Fruit fly (Drosophila melanogaster): ENCODE measurements around the gene Arts.

Arts gene

DNA sequence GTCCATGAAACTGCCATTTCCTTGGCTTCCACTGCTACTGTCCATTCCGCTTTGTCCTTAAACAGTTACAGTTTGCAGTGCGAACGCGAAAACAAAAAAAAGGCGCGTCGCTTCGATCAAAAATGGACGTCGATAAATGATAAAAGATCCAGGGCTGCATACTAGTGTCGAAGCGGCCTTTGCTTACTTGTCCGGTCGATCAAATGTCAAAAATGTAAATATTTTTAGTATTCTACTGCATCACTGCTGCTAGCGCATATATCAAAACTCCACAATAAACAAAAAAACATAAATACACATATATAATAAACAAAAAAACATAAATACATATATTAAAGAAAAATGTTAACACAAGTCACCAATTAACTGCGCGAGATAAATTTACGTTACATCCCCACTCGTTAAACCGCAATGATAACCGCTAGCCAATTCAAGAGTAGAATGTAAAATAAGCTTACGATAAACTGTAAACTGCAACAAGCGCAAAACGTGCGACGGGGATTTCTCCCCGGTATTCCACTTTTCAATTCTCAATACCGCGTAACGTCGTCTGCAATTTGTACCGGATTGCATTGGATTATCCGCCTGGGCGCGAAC lies 7.6 kb upstream of the Arts start, which contains the start of the genes spd-2 and Apl (continued):
- TF ChIP-seq CG11695 (GFP tag; IDR thresholded peaks at IDR 0.05) (no peak), Sin3A (optimal IDR thresholded peaks at IDR 0.05) (no peak), salm (tag; optimal IDR thresholded peaks at IDR 0.05) (no peak), emc (GFP tag; optimal IDR thresholded peaks at IDR 0.05) (no peak), CG5245 (GFP tag; optimal IDR thresholded peaks at IDR 0.05) (no peak), prd (optimal IDR thresholded peaks at IDR 0.05) (no peak), prd (GFP tag; IDR thresholded peaks at IDR 0.05) (no peak), CG18764 (GFP tag; optimal IDR thresholded peaks at IDR 0.05) (peak; percentile 51), MTF-1 (GFP tag; optimal IDR thresholded peaks at IDR 0.05; ENCODE audit: borderline replicate concordance) (no peak), Stat92E (GFP tag; optimal IDR thresholded peaks at IDR 0.05) (no peak), CG2120 (GFP tag; optimal IDR thresholded peaks at IDR 0.05) (no peak), CG10959 (GFP tag; IDR thresholded peaks at IDR 0.05) (no peak), nerfin-1 (tag; optimal IDR thresholded peaks at IDR 0.05) (no peak), NC2β (GFP tag; optimal IDR thresholded peaks at IDR 0.05) (no peak), CG1233 (GFP tag; optimal IDR thresholded peaks at IDR 0.05) (no peak), CG31224 (GFP tag; IDR thresholded peaks at IDR 0.05) (no peak), CG11085 (GFP tag; IDR thresholded peaks at IDR 0.05) (no peak), mam (GFP tag; optimal IDR thresholded peaks at IDR 0.05) (no peak), CG6254 (GFP tag; optimal IDR thresholded peaks at IDR 0.05) (no peak), CG12769 (tag; optimal IDR thresholded peaks at IDR 0.05) (no peak), CG34224 (GFP tag; IDR thresholded peaks at IDR 0.05; ENCODE audit: partially characterized antibody) (peak; percentile 56; the same call in 1 of the 3 replicates), nau (GFP tag; optimal IDR thresholded peaks at IDR 0.05) (no peak), CG12744 (GFP tag; optimal IDR thresholded peaks at IDR 0.05) (no peak), stwl (tag; optimal IDR thresholded peaks at IDR 0.05) (peak; percentile 27), jing (GFP tag; optimal IDR thresholded peaks at IDR 0.05) (no peak), lilli (GFP tag; optimal IDR thresholded peaks at IDR 0.05) (no peak), cas (GFP tag; IDR thresholded peaks at IDR 0.05) (no peak), unpg (GFP tag; optimal IDR thresholded peaks at IDR 0.05) (no peak), gsb-n (tag; optimal IDR thresholded peaks at IDR 0.05) (no peak), sima (GFP tag; optimal IDR thresholded peaks at IDR 0.05) (no peak), CG11723 (GFP tag; optimal IDR thresholded peaks at IDR 0.05) (no peak), Ssrp (tag; optimal IDR thresholded peaks at IDR 0.05) (no peak), CG4820 (GFP tag; optimal IDR thresholded peaks at IDR 0.05) (no peak), Rx (GFP tag; IDR thresholded peaks at IDR 0.05) (no peak), Jarid2 (GFP tag; optimal IDR thresholded peaks at IDR 0.05) (no peak), Sry-β (GFP tag; optimal IDR thresholded peaks at IDR 0.05) (no peak), hbn (GFP tag; IDR thresholded peaks at IDR 0.05; ENCODE audit: partially characterized antibody) (no peak), CG10366 (GFP tag; IDR thresholded peaks at IDR 0.05) (no peak), CG7963 (GFP tag; IDR thresholded peaks at IDR 0.05; ENCODE audit: partially characterized antibody) (no peak), CG13424 (tag; optimal IDR thresholded peaks at IDR 0.05) (no peak), esg (GFP tag; conservative IDR thresholded peaks at IDR 0.05) (no peak), Tbp (GFP tag; optimal IDR thresholded peaks at IDR 0.05) (no peak), CG10654 (GFP tag; optimal IDR thresholded peaks at IDR 0.05) (no peak), CG7357 (GFP tag; IDR thresholded peaks at IDR 0.05) (no peak), CG9215 (GFP tag; IDR thresholded peaks at IDR 0.05) (no peak), Hr39 (optimal IDR thresholded peaks at IDR 0.05) (no peak), CG13775 (GFP tag; optimal IDR thresholded peaks at IDR 0.05) (no peak), CG8924 (tag; optimal IDR thresholded peaks at IDR 0.05) (no peak), CG9437 (GFP tag; optimal IDR thresholded peaks at IDR 0.05) (peak; percentile 81), CG2202 (tag; optimal IDR thresholded peaks at IDR 0.05) (no peak), phol (tag; optimal IDR thresholded peaks at IDR 0.05) (peak; percentile 90)

Data from whole organism, embryonic.